Worm (Caenorhabditis elegans) whole organism, midembryonic: ENCODE results near the gene str-205.

Experiments
- T22C8.4 ChIP-seq: fragments of 200-800 bp; sonication (Bioruptor generic); IDR thresholded peaks from 2 replicates; pipeline ENCODE4 v1.3.6; 2022; ENCODE audit warnings: missing genetic modification characterization, missing compliant biosample characterization
- cog-1 ChIP-seq: sonication (generic microtip); optimal IDR thresholded peaks from 2 replicates; lab custom pipeline; 2016; ENCODE audit warnings: missing genetic modification characterization, missing compliant biosample characterization
- flt-1 ChIP-seq: fragments of 200-800 bp; sonication (Bioruptor generic); IDR thresholded peaks from 2 replicates; pipeline ENCODE4 v1.3.6; 2022; ENCODE audit warnings: missing genetic modification characterization, missing compliant biosample characterization
- med-1 ChIP-seq: sonication (generic microtip); optimal IDR thresholded peaks from 2 replicates; lab custom pipeline; 2017; ENCODE audit warnings: missing genetic modification characterization, mild to moderate bottlenecking, missing compliant biosample characterization, antibody characterized with exemption, missing genetic modification reagents; ENCODE audit not compliant: insufficient read depth
- ztf-29 ChIP-seq: fragments of 200-800 bp; sonication (Bioruptor generic); IDR thresholded peaks from 2 replicates; pipeline ENCODE4 v1.3.6; 2022; ENCODE audit warnings: missing genetic modification reagents, missing genetic modification characterization, missing compliant biosample characterization

- no peak for TF ChIP-seq flt-1
- TF ChIP-seq cog-1 (tag; lab: Kevin White, UChicago): no peak
- TF ChIP-seq ztf-29 (GFP tag; lab: Robert Waterston, UW): no peak
- no peak for TF ChIP-seq T22C8.4 (GFP tag; lab: Robert Waterston, UW)
- TF ChIP-seq med-1 (GFP tag; lab: Kevin White, UChicago): no peak
These were observed 21.7 kb upstream of the str-205 start, which contains the start of gene str-207 for ce11 chrV:4951434-4951833.
